Fruit fly (Drosophila melanogaster) whole organism, embryonic: Measurements from ENCODE around the gene ea.
A peak's percentile ranks its signal among the peaks of the same experiment; 100 is the strongest.

Experiments
- CG10543 ChIP-seq: fragments of 200-800 bp; sonication (Bioruptor generic); optimal IDR thresholded peaks from 3 replicates; lab custom pipeline; 2017; ENCODE audit warnings: missing biosample characterization, mild to moderate bottlenecking, missing genetic modification characterization, moderate library complexity
- CG1233 ChIP-seq: fragments of 200-800 bp; sonication (Bioruptor generic); optimal IDR thresholded peaks from 4 replicates; lab custom pipeline; 2018; ENCODE audit warnings: missing biosample characterization, mild to moderate bottlenecking, missing genetic modification characterization
- CG1792 ChIP-seq: fragments of 200-800 bp; sonication (Bioruptor generic); optimal IDR thresholded peaks from 2 replicates; lab custom pipeline; 2016; ENCODE audit warnings: missing biosample characterization, missing genetic modification characterization
- CG32767 ChIP-seq: fragments of 200-800 bp; sonication (Bioruptor generic); IDR thresholded peaks from 2 replicates; pipeline ENCODE4 v1.3.6; 2022; ENCODE audit warnings: missing biosample characterization, missing genetic modification characterization
- CTCF ChIP-seq: fragments of 200-800 bp; sonication (Bioruptor generic); optimal IDR thresholded peaks from 2 replicates; lab custom pipeline; 2017; ENCODE audit warnings: missing biosample characterization, mild to moderate bottlenecking, missing genetic modification characterization, moderate library complexity
- Meics ChIP-seq: fragments of 200-800 bp; sonication (Bioruptor generic); optimal IDR thresholded peaks from 2 replicates; lab custom pipeline; 2017; ENCODE audit warnings: missing biosample characterization, mild to moderate bottlenecking, missing genetic modification characterization
- Optix ChIP-seq: fragments of 200-800 bp; sonication (Bioruptor generic); IDR thresholded peaks from 3 replicates; pipeline ENCODE4 v1.3.6; 2022; ENCODE audit warnings: missing biosample characterization, missing genetic modification characterization
- Pdp1 ChIP-seq, 2 experiments: fragments of 200-800 bp; sonication (Bioruptor generic); optimal IDR thresholded peaks; 3 replicates each; lab custom pipeline; 2016; ENCODE audit warnings: missing biosample characterization in 2 of 2, missing genetic modification characterization in 2 of 2, mild to moderate bottlenecking in 1 of 2, moderate library complexity in 1 of 2
- Sry-β ChIP-seq: fragments of 200-800 bp; sonication (Bioruptor generic); optimal IDR thresholded peaks from 2 replicates; lab custom pipeline; 2018; ENCODE audit warnings: missing biosample characterization, mild to moderate bottlenecking, missing genetic modification characterization, moderate library complexity
- dmrt99B ChIP-seq: fragments of 200-800 bp; sonication (Bioruptor generic); optimal IDR thresholded peaks from 2 replicates; lab custom pipeline; 2018; ENCODE audit warnings: missing biosample characterization, mild to moderate bottlenecking, missing genetic modification characterization, moderate library complexity
- pb ChIP-seq: fragments of 200-800 bp; sonication (Bioruptor generic); optimal IDR thresholded peaks from 3 replicates; lab custom pipeline; 2016; ENCODE audit warnings: missing biosample characterization, missing genetic modification characterization

dm6 chr3R:15367477-15367876 is 38.9 kb downstream of the ea start, which contains the start of gene CG34404:
- TF ChIP-seq CG32767 (GFP tag; lab: Robert Waterston, UW) (peak; percentile 75), CG10543 (GFP tag; lab: Kevin White, UChicago) (no peak), Optix (GFP tag; lab: Robert Waterston, UW) (no peak), CG1233 (GFP tag; lab: Kevin White, UChicago) (no peak), pb (no peak), Sry-β (GFP tag; lab: Kevin White, UChicago) (no peak), Pdp1 (GFP tag; optimal IDR thresholded peaks at IDR 0.05; lab: Kevin White, UChicago) (no peak), dmrt99B (no peak), Meics (no peak), CTCF (GFP tag; lab: Kevin White, UChicago) (no peak), CG1792 (GFP tag; lab: Kevin White, UChicago) (no peak)
